Fruit fly (Drosophila melanogaster) whole organism, embryonic: ENCODE data around the gene APP-BP1.
A peak's percentile ranks its signal among the peaks of the same experiment; 100 is the strongest.

Experiments used
- Ada2b ChIP-seq: fragments of 200-800 bp; sonication (Bioruptor generic); IDR thresholded peaks from 2 replicates; pipeline ENCODE4 v1.3.6; 2022; ENCODE audit warnings: missing biosample characterization, missing genetic modification characterization
- B-H2 ChIP-seq: fragments of 200-800 bp; sonication (Bioruptor generic); optimal IDR thresholded peaks from 2 replicates; lab custom pipeline; 2018; ENCODE audit warnings: missing biosample characterization, mild to moderate bottlenecking, missing genetic modification characterization
- CG10654 ChIP-seq: fragments of 200-800 bp; sonication (Bioruptor generic); optimal IDR thresholded peaks from 2 replicates; lab custom pipeline; 2016; ENCODE audit warnings: missing biosample characterization, missing genetic modification characterization
- CG10979 ChIP-seq: fragments of 200-800 bp; sonication (Bioruptor generic); optimal IDR thresholded peaks from 2 replicates; lab custom pipeline; 2018; ENCODE audit warnings: missing biosample characterization, mild to moderate bottlenecking, missing genetic modification characterization, moderate library complexity
- CG12155 ChIP-seq: fragments of 200-800 bp; sonication (Bioruptor generic); optimal IDR thresholded peaks from 3 replicates; lab custom pipeline; 2016; ENCODE audit warnings: missing biosample characterization, missing genetic modification characterization
- CG13296 ChIP-seq: fragments of 200-800 bp; sonication (Bioruptor generic); optimal IDR thresholded peaks from 3 replicates; lab custom pipeline; 2018; ENCODE audit warnings: missing biosample characterization, mild to moderate bottlenecking, missing genetic modification characterization
- CG1647 ChIP-seq: fragments of 200-800 bp; sonication (Bioruptor generic); optimal IDR thresholded peaks from 3 replicates; lab custom pipeline; 2016; ENCODE audit warnings: missing biosample characterization, missing genetic modification characterization
- CG18599 ChIP-seq: fragments of 200-800 bp; sonication (Bioruptor generic); optimal IDR thresholded peaks from 3 replicates; lab custom pipeline; 2017; ENCODE audit warnings: missing biosample characterization, missing genetic modification characterization, mild to moderate bottlenecking, moderate library complexity, missing genetic modification reagents
- CG31388 ChIP-seq: fragments of 200-800 bp; sonication (Bioruptor generic); optimal IDR thresholded peaks from 2 replicates; lab custom pipeline; 2016; ENCODE audit warnings: missing biosample characterization, missing genetic modification characterization
- CG3281 ChIP-seq: fragments of 200-800 bp; sonication (Bioruptor generic); optimal IDR thresholded peaks from 3 replicates; lab custom pipeline; 2017; ENCODE audit warnings: missing biosample characterization, mild to moderate bottlenecking, missing genetic modification characterization
- CG33557 ChIP-seq: fragments of 200-800 bp; sonication (Bioruptor generic); optimal IDR thresholded peaks from 2 replicates; lab custom pipeline; 2019; ENCODE audit warnings: missing biosample characterization, mild to moderate bottlenecking, missing genetic modification characterization, moderate library complexity
- CG34376 ChIP-seq: fragments of 200-800 bp; sonication (Bioruptor generic); optimal IDR thresholded peaks from 2 replicates; lab custom pipeline; 2018; ENCODE audit warnings: missing biosample characterization, mild to moderate bottlenecking, missing genetic modification characterization
- CG34422 ChIP-seq: fragments of 200-800 bp; sonication (Bioruptor generic); IDR thresholded peaks from 3 replicates; pipeline ENCODE4 v1.3.6; 2022; ENCODE audit warnings: missing biosample characterization, missing genetic modification characterization
- CG3847 ChIP-seq: fragments of 200-800 bp; sonication (Bioruptor generic); IDR thresholded peaks from 2 replicates; pipeline ENCODE4 v1.3.6; 2022; ENCODE audit warnings: missing biosample characterization, missing genetic modification characterization
- CG6813 ChIP-seq: fragments of 200-800 bp; sonication (Bioruptor generic); optimal IDR thresholded peaks from 2 replicates; lab custom pipeline; 2017; ENCODE audit warnings: missing biosample characterization, missing genetic modification characterization, mild to moderate bottlenecking, moderate library complexity, missing genetic modification reagents
- CG8765 ChIP-seq: fragments of 200-800 bp; sonication (Bioruptor generic); IDR thresholded peaks from 2 replicates; pipeline ENCODE4 v1.3.6; 2022; ENCODE audit warnings: missing biosample characterization, missing genetic modification characterization
- CG9437 ChIP-seq: fragments of 200-800 bp; sonication (Bioruptor generic); optimal IDR thresholded peaks from 2 replicates; lab custom pipeline; 2018; ENCODE audit warnings: missing biosample characterization, mild to moderate bottlenecking, missing genetic modification characterization
- CkIIα-i1 ChIP-seq: fragments of 200-800 bp; sonication (Bioruptor generic); IDR thresholded peaks from 2 replicates; pipeline ENCODE4 v1.3.6; 2022; ENCODE audit warnings: missing biosample characterization, missing genetic modification characterization
- HLHmδ ChIP-seq: fragments of 200-800 bp; sonication (Bioruptor generic); optimal IDR thresholded peaks from 2 replicates; lab custom pipeline; 2018; ENCODE audit warnings: missing biosample characterization, mild to moderate bottlenecking, missing genetic modification characterization, moderate library complexity
- Hmx ChIP-seq: fragments of 200-800 bp; sonication (Bioruptor generic); optimal IDR thresholded peaks from 2 replicates; lab custom pipeline; 2016; ENCODE audit warnings: missing biosample characterization, missing genetic modification characterization
- Hr78 ChIP-seq, 2 experiments: fragments of 200-800 bp in 1 of 2; fragments of >200 bp in 1 of 2; sonication (Bioruptor generic) in 1 of 2; optimal IDR thresholded peaks; 2 replicates each; lab custom pipeline; 2017 to 2019; ENCODE audit warnings: missing biosample characterization in 2 of 2, missing genetic modification characterization in 2 of 2, mild to moderate bottlenecking in 1 of 2, moderate library complexity in 1 of 2
- Lim3 ChIP-seq: fragments of 200-800 bp; sonication (Bioruptor generic); IDR thresholded peaks from 2 replicates; pipeline ENCODE4 v1.3.6; 2022; ENCODE audit warnings: missing biosample characterization, missing genetic modification characterization
- Mad ChIP-seq: fragments of 200-800 bp; sonication (Bioruptor generic); optimal IDR thresholded peaks from 2 replicates; lab custom pipeline; 2016; ENCODE audit warnings: missing biosample characterization, missing genetic modification characterization
- NC2α ChIP-seq: fragments of 200-800 bp; sonication (Bioruptor generic); optimal IDR thresholded peaks from 2 replicates; lab custom pipeline; 2016; ENCODE audit warnings: missing biosample characterization, missing genetic modification characterization
- NK7.1 ChIP-seq: fragments of 200-800 bp; sonication (Bioruptor generic); optimal IDR thresholded peaks from 3 replicates; lab custom pipeline; 2016; ENCODE audit warnings: missing biosample characterization, missing genetic modification characterization
- Nf-YB ChIP-seq: fragments of 200-800 bp; sonication (Bioruptor generic); optimal IDR thresholded peaks from 3 replicates; lab custom pipeline; 2019; ENCODE audit warnings: missing biosample characterization, mild to moderate bottlenecking, missing genetic modification characterization, moderate library complexity
- Spps ChIP-seq: fragments of 200-800 bp; sonication (Bioruptor generic); optimal IDR thresholded peaks from 2 replicates; lab custom pipeline; 2018; ENCODE audit warnings: missing biosample characterization, mild to moderate bottlenecking, missing genetic modification characterization
- Ssrp ChIP-seq: fragments of 200-800 bp; sonication (Bioruptor generic); optimal IDR thresholded peaks from 2 replicates; lab custom pipeline; 2018; ENCODE audit warnings: missing biosample characterization, mild to moderate bottlenecking, missing genetic modification characterization, moderate library complexity
- Stat92E ChIP-seq, 3 experiments: fragments of >200 bp in 2 of 3; fragments of 200-800 bp in 1 of 3; sonication (Bioruptor generic) in 1 of 3; optimal IDR thresholded peaks; 2 replicates each; lab custom pipeline; 2017 to 2019; ENCODE audit warnings: missing biosample characterization in 3 of 3, missing genetic modification characterization in 3 of 3, mild to moderate bottlenecking in 1 of 3, moderate library complexity in 1 of 3
- Xrp1 ChIP-seq: fragments of 200-800 bp; sonication (Bioruptor generic); IDR thresholded peaks from 2 replicates; pipeline ENCODE4 v1.3.6; 2022; ENCODE audit warnings: missing biosample characterization, missing genetic modification characterization
- al ChIP-seq: fragments of 200-800 bp; sonication (Bioruptor generic); IDR thresholded peaks from 2 replicates; pipeline ENCODE4 v1.3.6; 2022; ENCODE audit warnings: missing biosample characterization, missing genetic modification characterization
- bsh ChIP-seq, 2 experiments: fragments of 200-800 bp; sonication (Bioruptor generic); optimal IDR thresholded peaks; 2 replicates each; lab custom pipeline; 2017 to 2018; ENCODE audit warnings: mild to moderate bottlenecking in 2 of 2, missing biosample characterization in 2 of 2, missing genetic modification characterization in 2 of 2, moderate library complexity in 1 of 2
- chm ChIP-seq: fragments of 200-800 bp; sonication (Bioruptor generic); IDR thresholded peaks from 2 replicates; pipeline ENCODE4 v1.3.6; 2022; ENCODE audit warnings: missing biosample characterization, missing genetic modification characterization
- corto ChIP-seq: fragments of 200-800 bp; sonication (Bioruptor generic); optimal IDR thresholded peaks from 2 replicates; lab custom pipeline; 2016; ENCODE audit warnings: missing biosample characterization, mild to moderate bottlenecking, missing genetic modification characterization, moderate library complexity
- dati ChIP-seq: fragments of 200-800 bp; sonication (Bioruptor generic); IDR thresholded peaks from 2 replicates; pipeline ENCODE4 v1.3.6; 2022; ENCODE audit warnings: missing biosample characterization, missing genetic modification characterization
- emc ChIP-seq: fragments of 200-800 bp; sonication (Bioruptor generic); optimal IDR thresholded peaks from 2 replicates; lab custom pipeline; 2016; ENCODE audit warnings: missing biosample characterization, missing genetic modification characterization
- ems ChIP-seq: fragments of 200-800 bp; sonication (Bioruptor generic); optimal IDR thresholded peaks from 3 replicates; lab custom pipeline; 2016; ENCODE audit warnings: missing biosample characterization, missing genetic modification characterization
- eve ChIP-seq, 2 experiments: fragments of >200 bp; optimal IDR thresholded peaks; 2 replicates each; lab custom pipeline; 2017; ENCODE audit warnings: missing biosample characterization in 2 of 2, missing genetic modification characterization in 2 of 2
- gfzf ChIP-seq: fragments of 200-800 bp; sonication (Bioruptor generic); optimal IDR thresholded peaks from 2 replicates; lab custom pipeline; 2016; ENCODE audit warnings: missing biosample characterization, mild to moderate bottlenecking, missing genetic modification characterization, moderate library complexity
- grn ChIP-seq: fragments of 200-800 bp; sonication (Bioruptor generic); optimal IDR thresholded peaks from 3 replicates; lab custom pipeline; 2017; ENCODE audit warnings: missing biosample characterization, missing genetic modification characterization
- gt ChIP-seq: fragments of 200-800 bp; sonication (Bioruptor generic); IDR thresholded peaks from 2 replicates; pipeline ENCODE4 v1.3.6; 2022; ENCODE audit warnings: missing biosample characterization, missing genetic modification characterization
- hkb ChIP-seq, 2 experiments: fragments of 200-800 bp in 1 of 2; fragments of >200 bp in 1 of 2; sonication (Bioruptor generic) in 1 of 2; IDR thresholded peaks in 1 of 2; optimal IDR thresholded peaks in 1 of 2; 2 replicates each; pipeline versions ENCODE4 v1.3.6 to Lab custom; 2017 to 2022; ENCODE audit warnings: missing biosample characterization in 1 of 2, missing genetic modification characterization in 1 of 2
- jing ChIP-seq: fragments of 200-800 bp; sonication (Bioruptor generic); optimal IDR thresholded peaks from 2 replicates; lab custom pipeline; 2018; ENCODE audit warnings: missing biosample characterization, mild to moderate bottlenecking, missing genetic modification characterization
- klu ChIP-seq: fragments of 200-800 bp; sonication (Bioruptor generic); IDR thresholded peaks from 2 replicates; pipeline ENCODE4 v1.3.6; 2022; ENCODE audit warnings: missing biosample characterization, missing genetic modification characterization
- kni ChIP-seq: fragments of 200-800 bp; sonication (Bioruptor generic); optimal IDR thresholded peaks from 3 replicates; lab custom pipeline; 2017; ENCODE audit warnings: mild to moderate bottlenecking, missing biosample characterization, missing genetic modification reagents, missing genetic modification characterization
- p53 ChIP-seq: fragments of 200-800 bp; sonication (Bioruptor generic); optimal IDR thresholded peaks from 2 replicates; lab custom pipeline; 2016; ENCODE audit warnings: missing biosample characterization, missing genetic modification characterization
- repo ChIP-seq: fragments of 200-800 bp; sonication (Bioruptor generic); optimal IDR thresholded peaks from 2 replicates; lab custom pipeline; 2016; ENCODE audit warnings: missing biosample characterization, missing genetic modification characterization
- vnd ChIP-seq: fragments of 200-800 bp; sonication (Bioruptor generic); IDR thresholded peaks from 3 replicates; pipeline ENCODE4 v1.3.6; 2022; ENCODE audit warnings: missing biosample characterization, missing genetic modification characterization; ENCODE audit not compliant: partially characterized antibody
- zfh1 ChIP-seq: fragments of 200-800 bp; sonication (Bioruptor generic); IDR thresholded peaks from 3 replicates; pipeline ENCODE4 v1.3.6; 2022; ENCODE audit warnings: missing biosample characterization, missing genetic modification characterization

APP-BP1 gene

dm6 chr3L:11096195-11096908 is 1.9 kb upstream of the APP-BP1 start, which contains the start of the genes CG46439, Iyd and CG33947 (continued):
- TF ChIP-seq Xrp1 (GFP tag; lab: Robert Waterston, UW) (0 out of 2 replicates have a peak, but pooled peaks have one; percentile 19), corto (peak; percentile 16), B-H2 (peak; percentile 6), emc (GFP tag; lab: Kevin White, UChicago) (no peak), gt (GFP tag; lab: Robert Waterston, UW) (no peak), gfzf (GFP tag; lab: Kevin White, UChicago) (no peak), CG34422 (no peak; the same call in 2 of the 3 replicates), HLHmδ (GFP tag; lab: Kevin White, UChicago) (no peak), CG3281 (GFP tag; lab: Kevin White, UChicago) (no peak), Spps (no peak), CG8765 (GFP tag; lab: Robert Waterston, UW) (no peak), CG34376 (GFP tag; lab: Kevin White, UChicago) (peak; percentile 41), NC2α (GFP tag; lab: Kevin White, UChicago) (no peak), ems (GFP tag; lab: Kevin White, UChicago) (peak; percentile 9), klu (no peak), vnd (GFP tag; lab: Robert Waterston, UW) (no peak), hkb (optimal IDR thresholded peaks at IDR 0.05; lab: Kevin White, UChicago) (no peak), hkb (GFP tag; IDR thresholded peaks at IDR 0.05; lab: Robert Waterston, UW) (peak; percentile 37; the same call in 1 of the 2 replicates), CG33557 (no peak), grn (GFP tag; lab: Kevin White, UChicago) (no peak), CkIIα-i1 (GFP tag; lab: Robert Waterston, UW) (no peak), CG12155 (GFP tag; lab: Kevin White, UChicago) (no peak), CG9437 (GFP tag; lab: Kevin White, UChicago) (no peak), zfh1 (GFP tag; lab: Robert Waterston, UW) (0 out of 3 replicates have a peak, but pooled peaks have one; percentile 32), CG10979 (tag; lab: Kevin White, UChicago) (no peak), kni (GFP tag; lab: Kevin White, UChicago) (peak; percentile 39), Ada2b (no peak), al (no peak), Hmx (GFP tag; lab: Kevin White, UChicago) (no peak), dati (GFP tag; lab: Robert Waterston, UW) (no peak), Mad (GFP tag; lab: Kevin White, UChicago) (no peak), CG6813 (GFP tag; lab: Kevin White, UChicago) (no peak), eve (GFP tag; optimal IDR thresholded peaks at IDR 0.05; lab: Kevin White, UChicago) (no peak), CG1647 (GFP tag; lab: Kevin White, UChicago) (no peak), bsh (GFP tag; optimal IDR thresholded peaks at IDR 0.05; lab: Kevin White, UChicago) (peak in 1 of 2 experiments; percentile 77), CG3847 (GFP tag; lab: Robert Waterston, UW) (no peak), repo (GFP tag; lab: Kevin White, UChicago) (no peak), CG10654 (GFP tag; lab: Kevin White, UChicago) (no peak), Stat92E (GFP tag; optimal IDR thresholded peaks at IDR 0.05; lab: Kevin White, UChicago) (no peak), NK7.1 (GFP tag; lab: Kevin White, UChicago) (no peak), CG18599 (GFP tag; lab: Kevin White, UChicago) (no peak), p53 (GFP tag; lab: Kevin White, UChicago) (no peak), Hr78 (GFP tag; optimal IDR thresholded peaks at IDR 0.05; lab: Kevin White, UChicago) (no peak), Nf-YB (GFP tag; lab: Kevin White, UChicago) (no peak), CG13296 (GFP tag; lab: Kevin White, UChicago) (peak; percentile 38), Ssrp (no peak), jing (GFP tag; lab: Kevin White, UChicago) (no peak), Lim3 (no peak), chm (GFP tag; lab: Robert Waterston, UW) (no peak; the same call in 1 of the 2 replicates), CG31388 (GFP tag; lab: Kevin White, UChicago) (no peak)
